Fruit fly (Drosophila melanogaster): Measurements from ENCODE around the gene beat-IV.

DNA sequence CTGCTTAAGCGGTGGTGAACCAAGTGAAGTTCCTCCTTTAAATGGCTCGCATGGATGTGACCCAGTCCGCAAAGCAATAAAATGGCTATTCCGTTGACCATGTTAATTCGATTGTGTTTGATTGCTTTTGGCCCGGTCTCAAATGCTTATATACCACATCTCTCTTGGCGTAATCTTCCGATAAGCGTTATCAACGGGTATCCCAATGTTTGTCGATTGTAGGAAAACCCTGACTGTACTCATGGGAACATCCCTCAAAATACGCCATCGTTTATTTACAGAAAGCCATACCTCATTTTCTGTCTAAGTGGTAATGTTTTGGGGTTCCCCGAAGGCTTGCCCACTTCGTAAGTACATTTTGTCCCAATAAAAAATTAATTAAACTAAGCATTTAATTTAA lies 41.7 kb downstream of the beat-IV start, which contains the start of gene CG10183:
- TF ChIP-seq CG10959 (GFP tag; IDR thresholded peaks at IDR 0.05) (no peak), psq (GFP tag; optimal IDR thresholded peaks at IDR 0.05) (no peak), CG2678 (tag; optimal IDR thresholded peaks at IDR 0.05) (no peak), Abd-B (GFP tag; optimal IDR thresholded peaks at IDR 0.05) (no peak), cad (GFP tag; optimal IDR thresholded peaks at IDR 0.05) (no peak), danr (GFP tag; IDR thresholded peaks at IDR 0.05) (no peak), Myb (GFP tag; optimal IDR thresholded peaks at IDR 0.05) (no peak), CG3847 (GFP tag; IDR thresholded peaks at IDR 0.05) (no peak), hkb (optimal IDR thresholded peaks at IDR 0.05) (no peak), hkb (GFP tag; IDR thresholded peaks at IDR 0.05) (no peak), B-H2 (GFP tag; optimal IDR thresholded peaks at IDR 0.05) (no peak), gem (tag; optimal IDR thresholded peaks at IDR 0.05) (no peak), dysf (GFP tag; IDR thresholded peaks at IDR 0.05) (no peak), CG3995 (GFP tag; optimal IDR thresholded peaks at IDR 0.05) (no peak)

Data from whole organism, embryonic.